Worm (Caenorhabditis elegans) whole organism, young adult: ENCODE measurements around the gene ppt-1.

Source experiments
- B0019.2 ChIP-seq: fragments of 200-800 bp; sonication (Bioruptor generic); conservative IDR thresholded peaks from 2 replicates; pipeline ENCODE4 v1.3.6; 2022; ENCODE audit warnings: missing genetic modification reagents, missing genetic modification characterization, missing compliant biosample characterization
- B0261.1 ChIP-seq: sonication (generic microtip); optimal IDR thresholded peaks from 2 replicates; lab custom pipeline; 2016; ENCODE audit warnings: mild to moderate bottlenecking, missing genetic modification characterization, moderate library complexity, missing compliant biosample characterization
- C06A6.2 ChIP-seq: fragments of 200-800 bp; sonication (Bioruptor generic); conservative IDR thresholded peaks from 2 replicates; pipeline ENCODE4 v1.3.6; 2022; ENCODE audit warnings: missing genetic modification characterization, missing compliant biosample characterization
- C17E4.6 ChIP-seq: fragments of 200-800 bp; sonication (Bioruptor generic); IDR thresholded peaks from 2 replicates; pipeline ENCODE4 v1.3.6; 2022; ENCODE audit warnings: missing genetic modification reagents, missing genetic modification characterization, missing compliant biosample characterization
- F23B12.7 ChIP-seq: sonication (generic microtip); optimal IDR thresholded peaks from 2 replicates; lab custom pipeline; 2017; ENCODE audit warnings: missing genetic modification characterization, mild to moderate bottlenecking, missing compliant biosample characterization, antibody characterized with exemption, moderate library complexity; ENCODE audit not compliant: insufficient read depth
- F37B4.10 ChIP-seq: fragments of 200-800 bp; sonication (Bioruptor generic); IDR thresholded peaks from 2 replicates; pipeline ENCODE4 v1.3.6; 2022; ENCODE audit warnings: missing genetic modification characterization, missing compliant biosample characterization
- F49E8.2 ChIP-seq: sonication (generic microtip); optimal IDR thresholded peaks from 3 replicates; lab custom pipeline; 2017; ENCODE audit warnings: missing genetic modification characterization, mild to moderate bottlenecking, missing compliant biosample characterization, antibody characterized with exemption, moderate library complexity; ENCODE audit not compliant: insufficient read depth
- F52B5.7 ChIP-seq: sonication (generic microtip); optimal IDR thresholded peaks from 2 replicates; lab custom pipeline; 2016; ENCODE audit warnings: mild to moderate bottlenecking, missing genetic modification characterization, missing compliant biosample characterization
- T26A5.8 ChIP-seq: sonication (generic microtip); optimal IDR thresholded peaks from 2 replicates; lab custom pipeline; 2016; ENCODE audit warnings: missing genetic modification characterization, missing compliant biosample characterization
- Y56A3A.18 ChIP-seq: fragments of 200-800 bp; sonication (Bioruptor generic); IDR thresholded peaks from 2 replicates; pipeline ENCODE4 v1.3.6; 2022; ENCODE audit warnings: missing genetic modification reagents, missing genetic modification characterization, missing compliant biosample characterization
- Y67H2A.10 ChIP-seq: fragments of 200-800 bp; sonication (Bioruptor generic); conservative IDR thresholded peaks from 2 replicates; pipeline ENCODE4 v1.3.6; 2022; ENCODE audit warnings: missing genetic modification reagents, missing genetic modification characterization, missing compliant biosample characterization
- aptf-3 ChIP-seq: fragments of 200-800 bp; sonication (Bioruptor generic); IDR thresholded peaks from 2 replicates; pipeline ENCODE4 v1.3.6; 2022; ENCODE audit warnings: missing genetic modification characterization, missing compliant biosample characterization
- atf-7 ChIP-seq: sonication (generic microtip); optimal IDR thresholded peaks from 2 replicates; lab custom pipeline; 2017; ENCODE audit warnings: mild to moderate bottlenecking, missing genetic modification characterization, missing compliant biosample characterization
- athp-1 ChIP-seq: sonication (generic microtip); optimal IDR thresholded peaks from 2 replicates; lab custom pipeline; 2017; ENCODE audit warnings: mild to moderate bottlenecking, missing genetic modification characterization, missing compliant biosample characterization
- attf-6 ChIP-seq: fragments of 200-800 bp; sonication (Bioruptor generic); IDR thresholded peaks from 2 replicates; pipeline ENCODE4 v1.3.6; 2022; ENCODE audit warnings: missing genetic modification reagents, missing genetic modification characterization, missing compliant biosample characterization
- ceh-100 ChIP-seq: fragments of 200-800 bp; sonication (Bioruptor generic); IDR thresholded peaks from 2 replicates; pipeline ENCODE4 v1.3.6; 2022; ENCODE audit warnings: missing genetic modification reagents, missing genetic modification characterization, missing compliant biosample characterization
- dox-1 ChIP-seq: fragments of 200-800 bp; sonication (Bioruptor generic); IDR thresholded peaks from 2 replicates; pipeline ENCODE4 v1.3.6; 2022; ENCODE audit warnings: missing genetic modification reagents, missing genetic modification characterization, missing compliant biosample characterization
- dpff-1 ChIP-seq: sonication (generic microtip); optimal IDR thresholded peaks from 2 replicates; lab custom pipeline; 2017; ENCODE audit warnings: mild to moderate bottlenecking, missing genetic modification characterization, missing compliant biosample characterization
- dpl-1 ChIP-seq: fragments of 150-350 bp; optimal IDR thresholded peaks from 2 replicates; lab custom pipeline; 2014; ENCODE audit warnings: missing biosample characterization, missing genetic modification reagents, missing genetic modification characterization
- efl-1 ChIP-seq: fragments of 150-350 bp; optimal IDR thresholded peaks from 2 replicates; lab custom pipeline; 2014; ENCODE audit warnings: missing biosample characterization, missing genetic modification reagents, missing genetic modification characterization
- him-1 ChIP-seq: sonication (generic microtip); optimal IDR thresholded peaks from 2 replicates; lab custom pipeline; 2016; ENCODE audit warnings: missing genotype, missing genetic modification reagents, missing genetic modification characterization, missing compliant biosample characterization
- hmg-1.2 ChIP-seq: fragments of 200-800 bp; sonication (Bioruptor generic); IDR thresholded peaks from 2 replicates; pipeline ENCODE4 v1.3.6; 2022; ENCODE audit warnings: missing genetic modification reagents, missing genetic modification characterization, missing compliant biosample characterization
- hrde-1 ChIP-seq: sonication (generic microtip); optimal IDR thresholded peaks from 2 replicates; lab custom pipeline; 2016; ENCODE audit warnings: missing genetic modification characterization, mild to moderate bottlenecking, missing compliant biosample characterization, moderate library complexity, missing genotype, missing genetic modification reagents, borderline replicate concordance
- hsf-1 ChIP-seq: fragments of 200-800 bp; sonication (Bioruptor generic); IDR thresholded peaks from 2 replicates; pipeline ENCODE4 v1.3.6; 2022; ENCODE audit warnings: missing genetic modification reagents, missing genetic modification characterization, missing compliant biosample characterization
- let-607 ChIP-seq, 2 experiments: fragments of 200-800 bp in 1 of 2; sonication (Bioruptor generic) in 1 of 2; sonication (generic microtip) in 1 of 2; optimal IDR thresholded peaks; 2 replicates each; lab custom pipeline; 2016 to 2018; ENCODE audit warnings: mild to moderate bottlenecking in 2 of 2, missing compliant biosample characterization in 2 of 2, missing genetic modification characterization in 2 of 2, moderate library complexity in 2 of 2, missing genotype in 1 of 2
- lin-26 ChIP-seq: fragments of 200-800 bp; sonication (Bioruptor generic); IDR thresholded peaks from 2 replicates; pipeline ENCODE4 v1.3.6; 2022; ENCODE audit warnings: missing genetic modification reagents, missing genetic modification characterization, missing compliant biosample characterization
- lin-35 ChIP-seq, 3 experiments: fragments of 150-350 bp in 2 of 3; sonication (generic microtip) in 1 of 3; optimal IDR thresholded peaks; 2 replicates each; lab custom pipeline; 2014 to 2018; ENCODE audit warnings: missing biosample characterization in 3 of 3, missing genetic modification characterization in 3 of 3, missing genetic modification reagents in 3 of 3
- lin-40 ChIP-seq: sonication (generic microtip); optimal IDR thresholded peaks from 2 replicates; lab custom pipeline; 2016; ENCODE audit warnings: missing genetic modification characterization, mild to moderate bottlenecking, missing compliant biosample characterization, missing genotype, missing genetic modification reagents
- madf-6 ChIP-seq: fragments of 200-800 bp; sonication (Bioruptor generic); IDR thresholded peaks from 2 replicates; pipeline ENCODE4 v1.3.6; 2022; ENCODE audit warnings: missing genetic modification reagents, missing genetic modification characterization, missing compliant biosample characterization
- mcd-1 ChIP-seq: fragments of 200-800 bp; sonication (Bioruptor generic); IDR thresholded peaks from 2 replicates; pipeline ENCODE4 v1.3.6; 2022; ENCODE audit warnings: missing genetic modification reagents, missing genetic modification characterization, missing compliant biosample characterization
- mes-4 ChIP-seq: sonication (generic microtip); optimal IDR thresholded peaks from 2 replicates; lab custom pipeline; 2016; ENCODE audit warnings: missing genotype, missing genetic modification characterization, missing compliant biosample characterization
- nfyb-1 ChIP-seq: fragments of 200-800 bp; sonication (Bioruptor generic); IDR thresholded peaks from 2 replicates; pipeline ENCODE4 v1.3.6; 2022; ENCODE audit warnings: missing genetic modification reagents, missing genetic modification characterization, missing compliant biosample characterization
- nhr-27 ChIP-seq: fragments of 200-800 bp; sonication (Bioruptor generic); optimal IDR thresholded peaks from 2 replicates; lab custom pipeline; 2018; ENCODE audit warnings: mild to moderate bottlenecking, missing genetic modification characterization, moderate library complexity, missing compliant biosample characterization
- pbrm-1 ChIP-seq: fragments of 200-800 bp; sonication (Bioruptor generic); IDR thresholded peaks from 2 replicates; pipeline ENCODE4 v1.3.6; 2022; ENCODE audit warnings: missing genetic modification reagents, missing genetic modification characterization, missing compliant biosample characterization
- pha-4 ChIP-seq: fragments of 150-350 bp; sonication (generic microtip); optimal IDR thresholded peaks from 2 replicates; lab custom pipeline; 2014; ENCODE audit warnings: missing biosample characterization, missing genetic modification reagents, missing genetic modification characterization
- rec-8 ChIP-seq, 2 experiments: sonication (generic microtip); optimal IDR thresholded peaks; 2 replicates each; lab custom pipeline; 2016; ENCODE audit warnings: mild to moderate bottlenecking in 2 of 2, missing genetic modification characterization in 2 of 2, missing genetic modification reagents in 2 of 2, missing genotype in 2 of 2, missing biosample characterization in 1 of 2, missing compliant biosample characterization in 1 of 2, moderate library complexity in 1 of 2
- rpc-1 ChIP-seq, 2 experiments: fragments of 150-350 bp in 1 of 2; sonication (generic microtip) in 1 of 2; optimal IDR thresholded peaks; 2 replicates each; lab custom pipeline; 2014 to 2018; ENCODE audit warnings: missing biosample characterization in 1 of 2, missing genetic modification characterization in 1 of 2, missing genetic modification reagents in 1 of 2, missing genotype in 1 of 2
- sdz-38 ChIP-seq: sonication (generic microtip); optimal IDR thresholded peaks from 2 replicates; lab custom pipeline; 2016; ENCODE audit warnings: missing genotype, missing genetic modification characterization, missing compliant biosample characterization
- snpc-1.1 ChIP-seq: sonication (generic microtip); optimal IDR thresholded peaks from 2 replicates; lab custom pipeline; 2017; ENCODE audit warnings: missing genetic modification characterization, mild to moderate bottlenecking, missing compliant biosample characterization, antibody characterized with exemption, moderate library complexity, missing genotype, missing genetic modification reagents; ENCODE audit not compliant: insufficient read depth
- unc-130 ChIP-seq: sonication (generic microtip); optimal IDR thresholded peaks from 2 replicates; lab custom pipeline; 2016; ENCODE audit warnings: missing genetic modification reagents, missing genetic modification characterization, missing compliant biosample characterization
- unc-62 ChIP-seq: fragments of 150-350 bp; optimal IDR thresholded peaks from 2 replicates; lab custom pipeline; 2014; ENCODE audit warnings: missing biosample characterization, missing genetic modification reagents, missing genetic modification characterization
- zfh-2 ChIP-seq: fragments of 200-800 bp; sonication (Bioruptor generic); conservative IDR thresholded peaks from 2 replicates; pipeline ENCODE4 v1.3.6; 2022; ENCODE audit warnings: missing genetic modification reagents, missing genetic modification characterization, missing compliant biosample characterization
- ztf-25 ChIP-seq: fragments of 200-800 bp; sonication (Bioruptor generic); IDR thresholded peaks from 2 replicates; pipeline ENCODE4 v1.3.6; 2022; ENCODE audit warnings: missing genetic modification reagents, missing genetic modification characterization, missing compliant biosample characterization
- ztf-28 ChIP-seq: fragments of 200-800 bp; sonication (Bioruptor generic); IDR thresholded peaks from 2 replicates; pipeline ENCODE4 v1.3.6; 2022; ENCODE audit warnings: missing genetic modification reagents, missing genetic modification characterization, missing compliant biosample characterization

Gene ppt-1

DNA sequence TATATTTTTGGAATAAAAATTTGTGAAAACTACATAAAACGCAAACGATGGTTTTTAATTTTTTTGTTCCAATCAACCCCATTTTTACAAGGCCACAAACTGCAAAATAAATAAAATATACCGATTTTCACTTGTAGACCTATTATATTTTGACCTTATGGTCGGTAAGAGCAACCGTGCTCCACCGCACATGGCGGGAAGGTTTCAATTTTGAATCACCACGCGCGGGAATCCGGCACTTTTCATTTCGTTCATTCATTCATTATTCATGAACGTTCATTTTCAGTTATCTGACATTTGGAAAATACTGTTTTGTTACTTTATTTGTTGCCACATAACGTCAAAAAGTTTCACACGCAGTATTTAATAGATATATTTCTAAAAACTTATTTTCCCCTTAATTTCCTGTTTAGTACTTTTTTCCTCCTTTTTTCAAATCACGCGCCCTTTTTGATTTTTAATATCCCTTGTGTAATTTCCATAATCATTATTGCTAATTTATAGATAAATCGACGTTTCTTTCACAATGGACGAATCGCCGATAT is 32.4 kb downstream of the ppt-1 start, which contains the start of gene hcp-1 (continued):
- TF ChIP-seq F49E8.2 (tag; lab: Kevin White, UChicago) (peak; percentile 90), C06A6.2 (GFP tag; lab: Robert Waterston, UW) (no peak), F37B4.10 (no peak), hrde-1 (tag; lab: Kevin White, UChicago) (peak; percentile 62), madf-6 (peak; percentile 100), C17E4.6 (GFP tag; lab: Robert Waterston, UW) (peak; percentile 84; the same call in 1 of the 2 replicates), pha-4 (tag; lab: Kevin White, UChicago) (no peak), lin-26 (GFP tag; lab: Robert Waterston, UW) (peak; percentile 27; the same call in 1 of the 2 replicates), hmg-1.2 (peak; percentile 71), lin-35 (GFP tag; optimal IDR thresholded peaks at IDR 0.05; lab: Kevin White, UChicago) (peak; percentile 61 to 86 (median 83)), him-1 (tag; lab: Kevin White, UChicago) (peak; percentile 70), attf-6 (GFP tag; lab: Robert Waterston, UW) (peak; percentile 79), dpl-1 (GFP tag; lab: Kevin White, UChicago) (peak; percentile 99), zfh-2 (GFP tag; lab: Robert Waterston, UW) (no peak), atf-7 (tag; lab: Kevin White, UChicago) (no peak), F23B12.7 (peak; percentile 58), T26A5.8 (tag; lab: Kevin White, UChicago) (no peak), dox-1 (GFP tag; lab: Robert Waterston, UW) (peak; percentile 94; the same call in 1 of the 2 replicates), unc-62 (GFP tag; lab: Kevin White, UChicago) (no peak), unc-130 (peak; percentile 86), Y56A3A.18 (GFP tag; lab: Robert Waterston, UW) (0 out of 2 replicates have a peak, but pooled peaks have one; percentile 28), hsf-1 (GFP tag; lab: Robert Waterston, UW) (peak; percentile 91), ceh-100 (GFP tag; lab: Robert Waterston, UW) (peak; percentile 53; the same call in 1 of the 2 replicates), nfyb-1 (no peak), ztf-25 (GFP tag; lab: Robert Waterston, UW) (no peak), let-607 (tag; optimal IDR thresholded peaks at IDR 0.05; lab: Kevin White, UChicago) (no peak), mcd-1 (GFP tag; lab: Robert Waterston, UW) (peak; percentile 95), pbrm-1 (peak; percentile 78), mes-4 (tag; lab: Kevin White, UChicago) (no peak), B0019.2 (GFP tag; lab: Robert Waterston, UW) (peak; percentile 91), sdz-38 (tag; lab: Kevin White, UChicago) (no peak), Y67H2A.10 (GFP tag; lab: Robert Waterston, UW) (0 out of 2 replicates have a peak, but pooled peaks have one; percentile 40), B0261.1 (tag; lab: Kevin White, UChicago) (no peak)

DNA sequence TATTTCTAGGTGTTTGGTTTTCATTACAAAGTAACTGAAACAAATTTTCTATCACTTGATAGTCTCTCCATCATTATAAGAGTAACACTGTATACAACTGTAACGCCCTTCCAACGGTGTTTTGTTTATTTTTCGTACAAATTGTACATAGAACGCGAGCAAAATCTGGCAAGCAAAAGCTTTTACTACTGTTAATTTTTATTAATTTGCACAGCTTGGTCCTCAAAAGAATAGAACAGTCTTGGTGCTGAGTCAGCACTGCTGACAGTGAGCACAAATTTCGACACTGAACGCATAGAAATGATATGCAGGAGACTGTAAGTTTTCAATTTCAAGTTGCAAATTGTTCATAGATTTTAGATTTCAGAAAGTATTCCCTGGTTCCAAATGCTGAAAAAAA is 35.9 kb downstream of the ppt-1 start, which contains the start of gene ZK1055.2:
Gene ZK1055.2, plus strand, starts transcription at position 301 of the 400 bp plus-strand sequence.
- TF ChIP-seq athp-1 (tag; lab: Kevin White, UChicago) (no peak), snpc-1.1 (no peak), nhr-27 (tag; lab: Kevin White, UChicago) (no peak), lin-40 (no peak), F23B12.7 (no peak), dpff-1 (tag; lab: Kevin White, UChicago) (no peak), ztf-28 (GFP tag; lab: Robert Waterston, UW) (no peak), aptf-3 (GFP tag; lab: Robert Waterston, UW) (no peak), madf-6 (no peak), efl-1 (GFP tag; lab: Kevin White, UChicago) (no peak), unc-62 (GFP tag; lab: Kevin White, UChicago) (no peak), hrde-1 (tag; lab: Kevin White, UChicago) (no peak), rec-8 (tag; optimal IDR thresholded peaks at IDR 0.05; lab: Kevin White, UChicago) (no peak), F52B5.7 (tag; lab: Kevin White, UChicago) (no peak), rpc-1 (optimal IDR thresholded peaks at IDR 0.05; lab: Kevin White, UChicago) (no peak), rpc-1 (tag; optimal IDR thresholded peaks at IDR 0.05; lab: Kevin White, UChicago) (no peak)
